Worm (Caenorhabditis elegans) whole organism, L1 larva: Measurements from ENCODE around the gene vps-8.
A peak's percentile ranks its signal among the peaks of the same experiment; 100 is the strongest.

Source experiments
- C34B4.2 ChIP-seq: sonication (generic microtip); optimal IDR thresholded peaks from 2 replicates; lab custom pipeline; 2017; ENCODE audit warnings: mild to moderate bottlenecking, missing genetic modification characterization, missing compliant biosample characterization
- Y116A8C.19 ChIP-seq: sonication (generic microtip); optimal IDR thresholded peaks from 2 replicates; lab custom pipeline; 2016; ENCODE audit warnings: missing compliant biosample characterization, missing genetic modification characterization, borderline replicate concordance
- aly-2 ChIP-seq: fragments of 150-350 bp; optimal IDR thresholded peaks from 2 replicates; lab custom pipeline; 2014; ENCODE audit warnings: missing biosample characterization, missing genetic modification characterization
- ceh-63 ChIP-seq: fragments of 200-800 bp; sonication (Bioruptor generic); optimal IDR thresholded peaks from 2 replicates; lab custom pipeline; 2018; ENCODE audit warnings: mild to moderate bottlenecking, missing genetic modification characterization, missing compliant biosample characterization
- ceh-90 ChIP-seq: sonication (generic microtip); optimal IDR thresholded peaks from 2 replicates; lab custom pipeline; 2016; ENCODE audit warnings: missing genetic modification characterization, missing compliant biosample characterization
- dsc-1 ChIP-seq: sonication (generic microtip); optimal IDR thresholded peaks from 2 replicates; lab custom pipeline; 2016; ENCODE audit warnings: mild to moderate bottlenecking, missing genetic modification characterization, missing compliant biosample characterization
- efl-1 ChIP-seq, 4 experiments: fragments of 150-350 bp; optimal IDR thresholded peaks in 3 of 4; peaks in 1 of 4; 1 replicate in 1 of 4; 2 replicates in 3 of 4; lab custom pipeline; 2014; ENCODE audit warnings: missing biosample characterization in 2 of 4, missing genetic modification characterization in 2 of 4, missing genetic modification reagents in 2 of 4
- efl-3 ChIP-seq: fragments of 200-800 bp; sonication (Bioruptor generic); optimal IDR thresholded peaks from 2 replicates; lab custom pipeline; 2018; ENCODE audit warnings: mild to moderate bottlenecking, missing genetic modification characterization, missing compliant biosample characterization
- elt-2 ChIP-seq: sonication (generic microtip); optimal IDR thresholded peaks from 2 replicates; lab custom pipeline; 2016; ENCODE audit warnings: missing genetic modification characterization, mild to moderate bottlenecking, inconsistent platforms, missing compliant biosample characterization, missing genetic modification reagents
- elt-3 ChIP-seq, 6 experiments: fragments of 150-350 bp in 1 of 6; sonication (generic microtip); optimal IDR thresholded peaks; 2 replicates each; lab custom pipeline; 2017 to 2018; ENCODE audit warnings: missing biosample characterization in 6 of 6, missing genetic modification characterization in 6 of 6, inconsistent platforms in 1 of 6
- grh-1 ChIP-seq: fragments of 200-800 bp; sonication (Bioruptor generic); IDR thresholded peaks from 2 replicates; pipeline ENCODE4 v1.3.6; 2022; ENCODE audit warnings: missing genetic modification reagents, missing genetic modification characterization, missing compliant biosample characterization
- hlh-4 ChIP-seq: sonication (generic microtip); optimal IDR thresholded peaks from 2 replicates; lab custom pipeline; 2016; ENCODE audit warnings: mild to moderate bottlenecking, missing genetic modification characterization, missing compliant biosample characterization
- isw-1 ChIP-seq: fragments of 200-800 bp; sonication (Bioruptor generic); IDR thresholded peaks from 2 replicates; pipeline ENCODE4 v1.3.6; 2022; ENCODE audit warnings: missing genetic modification characterization, missing compliant biosample characterization
- lin-13 ChIP-seq: fragments of 150-350 bp; optimal IDR thresholded peaks from 2 replicates; lab custom pipeline; 2014; ENCODE audit warnings: missing biosample characterization, missing genetic modification reagents, missing genetic modification characterization
- lin-15B ChIP-seq: fragments of 150-350 bp; sonication (generic microtip); optimal IDR thresholded peaks from 3 replicates; lab custom pipeline; 2014; ENCODE audit warnings: missing biosample characterization, missing genetic modification characterization
- lin-35 ChIP-seq, 2 experiments: fragments of 150-350 bp; optimal IDR thresholded peaks; 2 replicates each; lab custom pipeline; 2014; ENCODE audit warnings: missing biosample characterization in 2 of 2, missing genetic modification characterization in 2 of 2, missing genetic modification reagents in 2 of 2
- lin-39 ChIP-seq: fragments of 150-350 bp; optimal IDR thresholded peaks from 2 replicates; lab custom pipeline; 2014; ENCODE audit warnings: missing biosample characterization, missing genetic modification reagents, missing genetic modification characterization
- lir-3 ChIP-seq: sonication (generic microtip); optimal IDR thresholded peaks from 2 replicates; lab custom pipeline; 2016; ENCODE audit warnings: mild to moderate bottlenecking, missing genetic modification characterization, moderate library complexity, missing compliant biosample characterization; ENCODE audit not compliant: poor library complexity
- mdl-1 ChIP-seq, 2 experiments: fragments of 150-350 bp; optimal IDR thresholded peaks; 2 replicates each; lab custom pipeline; 2014 to 2017; ENCODE audit warnings: missing biosample characterization in 2 of 2, missing genetic modification characterization in 2 of 2, inconsistent platforms in 1 of 2
- mef-2 ChIP-seq: fragments of 150-350 bp; optimal IDR thresholded peaks from 2 replicates; lab custom pipeline; 2014; ENCODE audit warnings: missing biosample characterization, missing genetic modification characterization
- mep-1 ChIP-seq: fragments of 150-350 bp; optimal IDR thresholded peaks from 2 replicates; lab custom pipeline; 2014; ENCODE audit warnings: missing biosample characterization, missing genetic modification characterization
- nhr-237 ChIP-seq: fragments of 150-350 bp; optimal IDR thresholded peaks from 2 replicates; lab custom pipeline; 2014; ENCODE audit warnings: missing biosample characterization, missing genetic modification characterization
- nhr-28 ChIP-seq: fragments of 150-350 bp; optimal IDR thresholded peaks from 2 replicates; lab custom pipeline; 2014; ENCODE audit warnings: missing biosample characterization, missing genetic modification characterization
- nhr-47 ChIP-seq: sonication (generic microtip); optimal IDR thresholded peaks from 2 replicates; lab custom pipeline; 2016; ENCODE audit warnings: mild to moderate bottlenecking, missing genetic modification characterization, moderate library complexity, missing compliant biosample characterization
- nhr-71 ChIP-seq: sonication (generic microtip); optimal IDR thresholded peaks from 2 replicates; lab custom pipeline; 2016; ENCODE audit warnings: mild to moderate bottlenecking, missing genetic modification characterization, moderate library complexity, missing compliant biosample characterization
- nhr-85 ChIP-seq: sonication (generic microtip); peaks from one replicate; lab custom pipeline; 2016; ENCODE audit warnings: missing genetic modification characterization, inconsistent platforms, missing compliant biosample characterization
- nhr-90 ChIP-seq: sonication (generic microtip); optimal IDR thresholded peaks from 2 replicates; lab custom pipeline; 2016; ENCODE audit warnings: mild to moderate bottlenecking, missing genetic modification characterization, missing compliant biosample characterization; ENCODE audit not compliant: poor library complexity
- pag-3 ChIP-seq: sonication (generic microtip); optimal IDR thresholded peaks from 2 replicates; lab custom pipeline; 2017; ENCODE audit warnings: missing genetic modification characterization, mild to moderate bottlenecking, missing compliant biosample characterization, antibody characterized with exemption, borderline replicate concordance; ENCODE audit not compliant: insufficient read depth
- rnt-1 ChIP-seq: sonication (generic microtip); optimal IDR thresholded peaks from 2 replicates; lab custom pipeline; 2016; ENCODE audit warnings: mild to moderate bottlenecking, missing genetic modification characterization, moderate library complexity, missing compliant biosample characterization
- snpc-4 ChIP-seq: fragments of 150-350 bp; optimal IDR thresholded peaks from 2 replicates; lab custom pipeline; 2014; ENCODE audit warnings: missing biosample characterization, missing genetic modification characterization
- tbx-2 ChIP-seq: sonication (generic microtip); optimal IDR thresholded peaks from 2 replicates; lab custom pipeline; 2016; ENCODE audit warnings: missing genetic modification characterization, missing compliant biosample characterization
- tlp-1 ChIP-seq: fragments of 150-350 bp; optimal IDR thresholded peaks from 2 replicates; lab custom pipeline; 2014; ENCODE audit warnings: missing biosample characterization, missing genetic modification characterization
- unc-130 ChIP-seq: fragments of 150-350 bp; optimal IDR thresholded peaks from 2 replicates; lab custom pipeline; 2017; ENCODE audit warnings: missing biosample characterization, missing genetic modification characterization, inconsistent platforms
- unc-30 ChIP-seq: sonication (generic microtip); optimal IDR thresholded peaks from 2 replicates; lab custom pipeline; 2017; ENCODE audit warnings: missing biosample characterization, missing genetic modification characterization
- unc-62 ChIP-seq: fragments of 150-350 bp; optimal IDR thresholded peaks from 2 replicates; lab custom pipeline; 2014; ENCODE audit warnings: missing biosample characterization, missing genetic modification reagents, missing genetic modification characterization
- vab-15 ChIP-seq: sonication (generic microtip); optimal IDR thresholded peaks from 2 replicates; lab custom pipeline; 2017; ENCODE audit warnings: missing genotype, mild to moderate bottlenecking, missing genetic modification characterization, missing compliant biosample characterization
- zip-4 ChIP-seq: fragments of 200-800 bp; sonication (Bioruptor generic); optimal IDR thresholded peaks from 2 replicates; lab custom pipeline; 2018; ENCODE audit warnings: mild to moderate bottlenecking, missing genetic modification characterization, moderate library complexity, missing compliant biosample characterization
- ztf-11 ChIP-seq, 2 experiments: sonication (generic microtip); optimal IDR thresholded peaks; 2 replicates each; lab custom pipeline; 2016 to 2017; ENCODE audit warnings: missing genetic modification characterization in 2 of 2, missing biosample characterization in 1 of 2, missing compliant biosample characterization in 1 of 2

The vps-8 gene

DNA sequence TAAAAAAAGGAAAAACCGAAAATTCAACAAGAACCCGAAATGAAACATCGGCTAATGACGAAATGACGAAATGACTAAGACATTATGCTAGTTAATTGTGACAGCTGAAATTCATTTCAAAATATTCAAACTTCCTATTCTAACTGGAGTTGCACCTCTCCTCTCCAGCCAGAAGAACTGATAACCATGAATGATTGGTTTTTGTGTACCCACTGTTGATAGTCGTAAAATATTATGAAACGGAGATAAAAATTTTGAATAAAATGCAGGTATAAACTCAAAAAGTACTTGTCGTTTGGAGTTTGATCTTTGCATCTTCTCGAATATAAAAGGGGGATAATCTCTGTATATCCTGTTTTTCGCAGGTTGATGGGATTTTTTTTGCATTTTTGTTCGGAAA lies 27.1 kb upstream of the vps-8 start:
- no peak for TF ChIP-seq elt-3 (tag; optimal IDR thresholded peaks at IDR 0.05; lab: Kevin White, UChicago)
- TF ChIP-seq elt-2 = peak; percentile 43
- TF ChIP-seq, all 84 proteins: peak for 1

DNA sequence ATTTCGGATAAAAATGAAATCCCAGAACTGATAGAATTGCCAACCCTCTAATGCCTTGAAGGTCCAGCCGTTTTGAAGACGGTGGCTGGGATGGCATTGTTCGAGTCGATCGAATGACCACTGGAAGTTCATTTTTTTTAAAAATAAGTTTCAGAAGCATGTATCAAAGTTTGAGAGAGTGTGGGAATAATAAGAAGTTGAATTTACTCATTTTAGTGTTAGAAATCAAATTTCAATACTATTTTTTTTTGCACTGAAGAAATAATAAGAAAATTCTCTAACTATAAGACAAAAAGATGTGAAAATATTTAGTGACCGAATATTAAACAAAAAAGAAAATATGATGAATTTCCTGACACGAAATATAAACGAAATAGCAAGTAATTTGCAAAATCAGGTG lies 25.4 kb upstream of the vps-8 start, which contains the start of gene oac-59:
oac-59 (minus strand) TSS at position 101 of the 400 bp plus-strand sequence.
- TF ChIP-seq hlh-4 (tag; lab: Kevin White, UChicago) (no peak), mdl-1 (tag; optimal IDR thresholded peaks at IDR 0.05; lab: Kevin White, UChicago) (no peak)

DNA sequence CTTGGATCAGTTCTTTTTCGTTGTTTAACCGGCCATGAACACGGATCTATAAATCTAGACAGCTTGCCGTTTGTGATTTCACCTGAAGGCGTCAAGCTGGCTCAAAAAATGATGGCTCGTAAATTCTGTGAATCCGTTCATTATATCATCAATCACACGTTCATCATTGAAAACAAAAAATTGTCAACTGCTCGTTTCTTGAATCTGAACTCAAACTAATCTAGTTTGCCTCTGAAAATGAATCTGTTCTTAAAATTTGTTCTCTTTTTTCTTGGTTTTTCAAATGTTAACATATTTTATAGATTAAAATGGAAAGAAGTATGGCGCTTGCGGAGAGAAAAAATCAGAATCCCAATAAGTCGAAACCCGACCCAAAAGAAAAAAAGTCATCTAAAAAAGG lies 15.0 kb upstream of the vps-8 start, which contains the start of gene C42C1.8:
C42C1.8 (plus strand) TSS at position 301 of the 400 bp plus-strand sequence.
- TF ChIP-seq unc-62 (GFP tag; lab: Kevin White, UChicago) = no peak
- no peak for TF ChIP-seq tbx-2 (tag; lab: Kevin White, UChicago)
- no peak for TF ChIP-seq efl-3 (GFP tag; lab: Kevin White, UChicago)

DNA sequence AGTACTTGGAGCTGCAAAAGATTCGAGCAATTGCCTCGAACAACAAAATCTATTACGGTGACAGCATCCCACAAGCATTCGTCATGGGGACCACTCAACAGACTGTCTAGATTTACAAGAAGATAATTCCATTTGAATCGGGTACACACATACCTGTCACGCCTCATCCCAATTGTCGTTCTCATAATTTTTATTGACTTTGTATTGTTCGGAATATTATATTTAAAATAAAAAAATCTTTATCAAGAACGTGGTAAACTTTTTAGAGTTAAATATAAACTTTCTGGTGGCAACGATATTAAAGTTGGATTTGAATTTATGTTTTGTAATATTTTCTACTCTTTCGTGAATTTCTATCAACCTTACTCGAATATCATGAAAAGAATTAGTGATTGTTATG lies 13.4 kb upstream of the vps-8 start, which contains the start of gene C42C1.9:
C42C1.9 (plus strand) TSS at position 301 of the 400 bp plus-strand sequence.
- TF ChIP-seq nhr-71 (no peak), nhr-28 (tag; lab: Kevin White, UChicago) (no peak), efl-1 (optimal IDR thresholded peaks at IDR 0.05; lab: Kevin White, UChicago) (no peak), efl-1 (GFP tag; optimal IDR thresholded peaks at IDR 0.05 in 1 of 2; lab: Kevin White, UChicago) (no peak), unc-130 (no peak), unc-30 (tag; lab: Kevin White, UChicago) (no peak), isw-1 (GFP tag; lab: Robert Waterston, UW) (no peak), ztf-11 (tag; optimal IDR thresholded peaks at IDR 0.05; lab: Kevin White, UChicago) (no peak), ceh-90 (tag; lab: Kevin White, UChicago) (no peak), lin-39 (no peak), grh-1 (GFP tag; lab: Robert Waterston, UW) (no peak), zip-4 (GFP tag; lab: Kevin White, UChicago) (no peak), lin-13 (GFP tag; lab: Kevin White, UChicago) (no peak), aly-2 (tag; lab: Kevin White, UChicago) (no peak), mdl-1 (tag; optimal IDR thresholded peaks at IDR 0.05; lab: Kevin White, UChicago) (no peak), mef-2 (tag; lab: Kevin White, UChicago) (no peak), Y116A8C.19 (tag; lab: Kevin White, UChicago) (no peak), ceh-63 (GFP tag; lab: Kevin White, UChicago) (no peak), nhr-47 (tag; lab: Kevin White, UChicago) (no peak)

- TF ChIP-seq dsc-1 (tag; lab: Kevin White, UChicago) = no peak
- no peak for TF ChIP-seq mep-1
- TF ChIP-seq lin-15B (tag; lab: Kevin White, UChicago) = no peak
- no peak for TF ChIP-seq nhr-237 (tag; lab: Kevin White, UChicago)
- no peak for TF ChIP-seq lin-35 (GFP tag; optimal IDR thresholded peaks at IDR 0.05; lab: Kevin White, UChicago)
- no peak for TF ChIP-seq C34B4.2 (tag; lab: Kevin White, UChicago)
- TF ChIP-seq lir-3 (tag; lab: Kevin White, UChicago) = no peak
- no peak for TF ChIP-seq unc-30 (tag; lab: Kevin White, UChicago)
- no peak for TF ChIP-seq nhr-85
- TF ChIP-seq pag-3 = no peak
- no peak for TF ChIP-seq mef-2 (tag; lab: Kevin White, UChicago)
- no peak for TF ChIP-seq nhr-71
- TF ChIP-seq rnt-1 (tag; lab: Kevin White, UChicago) = no peak
- TF ChIP-seq vab-15 (tag; lab: Kevin White, UChicago) = no peak
- TF ChIP-seq nhr-28 (tag; lab: Kevin White, UChicago) = no peak
- TF ChIP-seq isw-1 (GFP tag; lab: Robert Waterston, UW) = no peak
- no peak for TF ChIP-seq ztf-11 (tag; optimal IDR thresholded peaks at IDR 0.05; lab: Kevin White, UChicago)
- TF ChIP-seq nhr-90 = no peak
- no peak for TF ChIP-seq tlp-1 (tag; lab: Kevin White, UChicago)
- no peak for TF ChIP-seq snpc-4 (tag; lab: Kevin White, UChicago)
Measured at ce11 chrIV:12287628-12288027, 11.8 kb upstream of the vps-8 start, which contains the start of gene erl-1. Gene erl-1 (plus strand): TSS chrIV:12287928.
